Worm (Caenorhabditis elegans) whole organism, L4 larva: ENCODE measurements around the gene sde-2.

Experiments used
- D1046.2 ChIP-seq: fragments of 200-800 bp; sonication (Bioruptor generic); IDR thresholded peaks from 2 replicates; pipeline ENCODE4 v1.3.6; 2022; ENCODE audit warnings: missing genetic modification characterization, missing compliant biosample characterization
- F26F4.8 ChIP-seq: fragments of 200-800 bp; sonication (Bioruptor generic); conservative IDR thresholded peaks from 2 replicates; pipeline ENCODE4 v1.3.6; 2022; ENCODE audit warnings: missing genetic modification characterization, missing compliant biosample characterization
- F37D6.2 ChIP-seq: sonication (generic microtip); optimal IDR thresholded peaks from 2 replicates; lab custom pipeline; 2016; ENCODE audit warnings: mild to moderate bottlenecking, missing genetic modification characterization, missing compliant biosample characterization
- F44E2.7 ChIP-seq: fragments of 200-800 bp; sonication (Bioruptor generic); IDR thresholded peaks from 2 replicates; pipeline ENCODE4 v2.1.2; 2022; ENCODE audit warnings: missing genetic modification characterization, missing compliant biosample characterization
- R02D3.7 ChIP-seq: fragments of 150-350 bp; sonication (generic microtip); optimal IDR thresholded peaks from 3 replicates; lab custom pipeline; 2014; ENCODE audit warnings: missing biosample characterization, missing genetic modification characterization
- ZK337.2 ChIP-seq: fragments of 200-800 bp; sonication (Bioruptor generic); IDR thresholded peaks from 2 replicates; pipeline ENCODE4 v1.3.6; 2022; ENCODE audit warnings: missing genetic modification reagents, missing genetic modification characterization, missing compliant biosample characterization
- aly-2 ChIP-seq: sonication (generic microtip); optimal IDR thresholded peaks from 2 replicates; lab custom pipeline; 2018; ENCODE audit warnings: missing biosample characterization, missing genetic modification characterization
- ceh-20 ChIP-seq: fragments of 200-800 bp; sonication (Bioruptor generic); IDR thresholded peaks from 2 replicates; pipeline ENCODE4 v1.3.6; 2022; ENCODE audit warnings: missing genetic modification reagents, missing genetic modification characterization, missing compliant biosample characterization
- ceh-28 ChIP-seq: fragments of 150-350 bp; optimal IDR thresholded peaks from 2 replicates; lab custom pipeline; 2014; ENCODE audit warnings: missing biosample characterization, missing genetic modification reagents, missing genetic modification characterization
- ces-1 ChIP-seq: fragments of 150-350 bp; sonication (generic microtip); optimal IDR thresholded peaks from 4 replicates; lab custom pipeline; 2014; ENCODE audit warnings: missing biosample characterization, missing genetic modification reagents, missing genetic modification characterization
- daf-12 ChIP-seq: fragments of 150-350 bp; optimal IDR thresholded peaks from 2 replicates; lab custom pipeline; 2014; ENCODE audit warnings: missing biosample characterization, missing genetic modification reagents, missing genetic modification characterization
- dmd-8 ChIP-seq: fragments of 200-800 bp; sonication (Bioruptor generic); IDR thresholded peaks from 2 replicates; pipeline ENCODE4 v1.3.6; 2022; ENCODE audit warnings: missing genetic modification characterization, missing compliant biosample characterization
- fkh-10 ChIP-seq: fragments of 150-350 bp; optimal IDR thresholded peaks from 2 replicates; lab custom pipeline; 2014; ENCODE audit warnings: missing biosample characterization, missing genetic modification reagents, missing genetic modification characterization
- hif-1 ChIP-seq, 2 experiments: sonication (generic microtip); optimal IDR thresholded peaks; 2 replicates each; lab custom pipeline; 2016 to 2017; ENCODE audit warnings: missing compliant biosample characterization in 2 of 2, missing genetic modification characterization in 2 of 2, missing genetic modification reagents in 2 of 2, missing genotype in 2 of 2, mild to moderate bottlenecking in 1 of 2
- lin-15B ChIP-seq: fragments of 150-350 bp; sonication (generic microtip); optimal IDR thresholded peaks from 3 replicates; lab custom pipeline; 2014; ENCODE audit warnings: missing biosample characterization, missing genetic modification characterization
- lin-38 ChIP-seq: fragments of 200-800 bp; sonication (Bioruptor generic); IDR thresholded peaks from 2 replicates; pipeline ENCODE4 v1.3.6; 2022; ENCODE audit warnings: missing genetic modification reagents, missing genetic modification characterization, missing compliant biosample characterization
- lir-3 ChIP-seq: sonication (generic microtip); optimal IDR thresholded peaks from 2 replicates; lab custom pipeline; 2016; ENCODE audit warnings: mild to moderate bottlenecking, missing genetic modification characterization, missing compliant biosample characterization
- lsy-2 ChIP-seq, 2 experiments: fragments of 150-350 bp in 1 of 2; sonication (generic microtip) in 1 of 2; optimal IDR thresholded peaks; 2 replicates each; lab custom pipeline; 2014 to 2017; ENCODE audit warnings: missing biosample characterization in 2 of 2, missing genetic modification characterization in 2 of 2
- madf-5 ChIP-seq, 2 experiments: fragments of 200-800 bp; sonication (Bioruptor generic); IDR thresholded peaks; 2 replicates each; pipeline ENCODE4 v1.3.6; 2022; ENCODE audit warnings: missing compliant biosample characterization in 2 of 2, missing genetic modification characterization in 2 of 2
- mes-2 ChIP-seq: sonication (generic microtip); optimal IDR thresholded peaks from 2 replicates; lab custom pipeline; 2016; ENCODE audit warnings: missing genotype, mild to moderate bottlenecking, missing genetic modification characterization, missing compliant biosample characterization; ENCODE audit not compliant: poor library complexity, severe bottlenecking
- mxl-2 ChIP-seq: fragments of 200-800 bp; sonication (Bioruptor generic); conservative IDR thresholded peaks from 2 replicates; pipeline ENCODE4 v1.3.6; 2022; ENCODE audit warnings: missing genetic modification reagents, missing genetic modification characterization, missing compliant biosample characterization
- nhr-10 ChIP-seq: fragments of 150-350 bp; optimal IDR thresholded peaks from 2 replicates; lab custom pipeline; 2014; ENCODE audit warnings: missing biosample characterization, missing genetic modification characterization
- nhr-237 ChIP-seq: sonication (generic microtip); optimal IDR thresholded peaks from 2 replicates; lab custom pipeline; 2017; ENCODE audit warnings: missing biosample characterization, missing genetic modification characterization
- nhr-25 ChIP-seq: sonication (generic microtip); optimal IDR thresholded peaks from 2 replicates; lab custom pipeline; 2017; ENCODE audit warnings: missing genetic modification characterization, mild to moderate bottlenecking, missing compliant biosample characterization, antibody characterized with exemption, moderate library complexity, borderline replicate concordance; ENCODE audit not compliant: insufficient read depth
- nhr-42 ChIP-seq: fragments of 200-800 bp; sonication (Bioruptor generic); IDR thresholded peaks from 2 replicates; pipeline ENCODE4 v1.3.6; 2022; ENCODE audit warnings: missing genetic modification characterization, missing compliant biosample characterization
- nhr-6 ChIP-seq: fragments of 150-350 bp; optimal IDR thresholded peaks from 2 replicates; lab custom pipeline; 2014; ENCODE audit warnings: missing biosample characterization, missing genetic modification characterization
- pha-4 ChIP-seq, 2 experiments: fragments of 150-350 bp in 1 of 2; fragments of 200-800 bp in 1 of 2; sonication (Bioruptor generic) in 1 of 2; IDR thresholded peaks in 1 of 2; optimal IDR thresholded peaks in 1 of 2; 2 replicates each; pipeline versions ENCODE4 v1.3.6 to Lab custom; 2014 to 2022; ENCODE audit warnings: missing genetic modification characterization in 2 of 2, missing genetic modification reagents in 2 of 2, missing biosample characterization in 1 of 2, missing compliant biosample characterization in 1 of 2
- rbr-2 ChIP-seq: sonication (generic microtip); optimal IDR thresholded peaks from 2 replicates; lab custom pipeline; 2016; ENCODE audit warnings: missing genotype, missing genetic modification characterization, missing compliant biosample characterization
- sdz-12 ChIP-seq: fragments of 200-800 bp; sonication (Bioruptor generic); optimal IDR thresholded peaks from 2 replicates; lab custom pipeline; 2018; ENCODE audit warnings: mild to moderate bottlenecking, missing genetic modification characterization, missing compliant biosample characterization
- set-16 ChIP-seq: fragments of 200-800 bp; sonication (Bioruptor generic); IDR thresholded peaks from 2 replicates; pipeline ENCODE4 v1.3.6; 2022; ENCODE audit warnings: missing genetic modification reagents, missing genetic modification characterization, missing compliant biosample characterization
- skn-1 ChIP-seq: fragments of 150-350 bp; optimal IDR thresholded peaks from 2 replicates; lab custom pipeline; 2014; ENCODE audit warnings: missing biosample characterization, missing genetic modification characterization
- snpc-1.2 ChIP-seq: fragments of 200-800 bp; sonication (Bioruptor generic); IDR thresholded peaks from 2 replicates; pipeline ENCODE4 v1.3.6; 2022; ENCODE audit warnings: missing genetic modification reagents, missing genetic modification characterization, missing compliant biosample characterization
- snpc-4 ChIP-seq: fragments of 150-350 bp; optimal IDR thresholded peaks from 2 replicates; lab custom pipeline; 2014; ENCODE audit warnings: missing biosample characterization, missing genetic modification characterization
- spr-1 ChIP-seq: sonication (generic microtip); optimal IDR thresholded peaks from 2 replicates; lab custom pipeline; 2016; ENCODE audit warnings: mild to moderate bottlenecking, missing genetic modification characterization, missing compliant biosample characterization
- tag-97 ChIP-seq: fragments of 200-800 bp; sonication (Bioruptor generic); IDR thresholded peaks from 2 replicates; pipeline ENCODE4 v1.3.6; 2022; ENCODE audit warnings: missing genetic modification characterization, missing compliant biosample characterization
- tra-1 ChIP-seq: fragments of 200-800 bp; sonication (Bioruptor generic); IDR thresholded peaks from 2 replicates; pipeline ENCODE4 v1.3.6; 2022; ENCODE audit warnings: missing genetic modification reagents, missing genetic modification characterization, missing compliant biosample characterization
- vab-7 ChIP-seq: fragments of 200-800 bp; sonication (Bioruptor generic); IDR thresholded peaks from 2 replicates; pipeline ENCODE4 v1.3.6; 2022; ENCODE audit warnings: missing genetic modification reagents, missing genetic modification characterization, missing compliant biosample characterization
- zfp-3 ChIP-seq: fragments of 200-800 bp; sonication (Bioruptor generic); conservative IDR thresholded peaks from 2 replicates; pipeline ENCODE4 v1.3.6; 2022; ENCODE audit warnings: missing genetic modification reagents, missing genetic modification characterization, missing compliant biosample characterization
- zip-2 ChIP-seq: fragments of 150-350 bp; optimal IDR thresholded peaks from 2 replicates; lab custom pipeline; 2014; ENCODE audit warnings: missing biosample characterization, missing genetic modification characterization

The sde-2 gene

DNA sequence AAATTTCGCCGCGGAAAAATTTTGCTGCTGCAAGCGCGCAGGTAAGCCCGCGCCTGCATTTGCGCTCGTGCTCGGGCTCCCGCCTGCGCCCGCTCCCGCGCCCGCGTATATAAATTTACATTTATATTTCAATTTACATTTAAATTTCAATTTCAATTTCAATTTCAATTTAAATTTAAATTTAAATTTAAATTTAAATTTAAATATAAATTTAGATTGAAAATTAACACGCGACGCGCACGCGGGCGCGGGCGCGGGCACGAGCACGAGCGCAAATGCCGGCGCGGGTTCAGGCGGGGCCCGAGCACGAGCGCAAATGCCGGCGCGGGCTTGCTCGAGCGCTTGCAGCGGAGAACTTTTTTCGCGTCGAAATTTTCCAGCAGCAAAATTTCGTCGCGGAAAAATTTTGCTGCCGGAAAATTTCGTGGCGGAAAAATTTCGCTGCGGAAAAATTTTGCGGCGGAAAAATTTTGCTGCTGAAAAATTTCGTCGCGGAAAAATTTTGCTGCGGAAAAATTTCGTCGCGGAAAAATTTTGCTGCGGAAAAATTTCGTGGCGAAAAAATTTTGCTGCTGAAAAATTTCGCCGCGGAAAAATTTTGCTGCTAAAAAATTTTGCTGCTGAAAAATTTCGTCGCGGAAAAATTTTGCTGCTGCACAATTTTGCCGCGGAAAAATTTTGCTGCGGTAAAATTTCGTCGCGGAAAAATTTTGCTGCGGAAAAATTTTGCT, 18.6 kb downstream of the sde-2 start (continued):
- TF ChIP-seq mxl-2 (GFP tag; lab: Robert Waterston, UW) (0 out of 2 replicates have a peak, but pooled peaks have one; percentile 33), skn-1 (tag; lab: Kevin White, UChicago) (no peak), lsy-2 (tag; optimal IDR thresholded peaks at IDR 0.05; lab: Kevin White, UChicago) (no peak), tag-97 (GFP tag; lab: Robert Waterston, UW) (peak; percentile 78; the same call in 1 of the 2 replicates), ces-1 (no peak), mes-2 (tag; lab: Kevin White, UChicago) (no peak), zip-2 (tag; lab: Kevin White, UChicago) (no peak), ZK337.2 (GFP tag; lab: Robert Waterston, UW) (peak; percentile 24; the same call in 1 of the 2 replicates), snpc-4 (tag; lab: Kevin White, UChicago) (no peak), nhr-25 (tag; lab: Kevin White, UChicago) (no peak), pha-4 (GFP tag; IDR thresholded peaks at IDR 0.05; lab: Robert Waterston, UW) (peak; percentile 100), pha-4 (tag; optimal IDR thresholded peaks at IDR 0.05; lab: Kevin White, UChicago) (no peak), ceh-28 (tag; lab: Kevin White, UChicago) (no peak), hif-1 (tag; optimal IDR thresholded peaks at IDR 0.05; lab: Kevin White, UChicago) (no peak), dmd-8 (GFP tag; lab: Robert Waterston, UW) (peak; percentile 69; the same call in 1 of the 2 replicates), F26F4.8 (no peak; the same call in 1 of the 2 replicates), nhr-6 (tag; lab: Kevin White, UChicago) (no peak), lin-15B (tag; lab: Kevin White, UChicago) (no peak), nhr-42 (GFP tag; lab: Robert Waterston, UW) (peak; percentile 40; the same call in 1 of the 2 replicates), nhr-237 (tag; lab: Kevin White, UChicago) (no peak), spr-1 (tag; lab: Kevin White, UChicago) (no peak), lir-3 (tag; lab: Kevin White, UChicago) (no peak), aly-2 (tag; lab: Kevin White, UChicago) (no peak), R02D3.7 (tag; lab: Kevin White, UChicago) (no peak), fkh-10 (no peak), F37D6.2 (tag; lab: Kevin White, UChicago) (no peak), madf-5 (GFP tag; IDR thresholded peaks at IDR 0.05; lab: Robert Waterston, UW) (peak in 1 of 2 experiments; percentile 81; a peak in 2 of 4 replicates), rbr-2 (tag; lab: Kevin White, UChicago) (no peak), D1046.2 (GFP tag; lab: Robert Waterston, UW) (peak; percentile 74; the same call in 1 of the 2 replicates), snpc-1.2 (GFP tag; lab: Robert Waterston, UW) (peak; percentile 38; the same call in 1 of the 2 replicates), daf-12 (tag; lab: Kevin White, UChicago) (no peak), F44E2.7 (GFP tag; lab: Robert Waterston, UW) (peak; percentile 90), zfp-3 (no peak), set-16 (peak; percentile 100), sdz-12 (GFP tag; lab: Kevin White, UChicago) (peak; percentile 11), vab-7 (GFP tag; lab: Robert Waterston, UW) (peak; percentile 47; the same call in 1 of the 2 replicates), lin-38 (peak; percentile 26; the same call in 1 of the 2 replicates), ceh-20 (GFP tag; lab: Robert Waterston, UW) (no peak), nhr-10 (tag; lab: Kevin White, UChicago) (no peak), tra-1 (GFP tag; lab: Robert Waterston, UW) (peak; percentile 68)
